ENCODE assay signal across 1 fruit fly cellular context in genomic region chr3R:22634549-22635410, dm6.
TF ChIP-seq lines count a peak whose summit lies in the region.

No protein-coding gene starts in this region.

TF ChIP-seq in whole organism, embryonic, 481 proteins besides CTCF, POLR2A, EP300 and RAD21 (continued from another document):
- TF ChIP-seq CG18262 (tag; optimal IDR thresholded peaks at IDR 0.05; lab: Kevin White, UChicago) (peak; percentile 41), nau (GFP tag; optimal IDR thresholded peaks at IDR 0.05; lab: Kevin White, UChicago) (peak; percentile 19), cwo (GFP tag; optimal IDR thresholded peaks at IDR 0.05; lab: Kevin White, UChicago) (peak; percentile 26), gem (tag; optimal IDR thresholded peaks at IDR 0.05; lab: Kevin White, UChicago) (peak; percentile 23), CG31441 (GFP tag; IDR thresholded peaks at IDR 0.05; lab: Robert Waterston, UW) (peak; percentile 48), tap (tag; optimal IDR thresholded peaks at IDR 0.05; lab: Kevin White, UChicago) (peak; percentile 14), CG4854 (GFP tag; optimal IDR thresholded peaks at IDR 0.05; lab: Kevin White, UChicago) (no peak), nerfin-1 (tag; optimal IDR thresholded peaks at IDR 0.05; lab: Kevin White, UChicago) (peak; percentile 62), CG8290 (GFP tag; optimal IDR thresholded peaks at IDR 0.05; lab: Kevin White, UChicago) (no peak), CG8290 (tag; optimal IDR thresholded peaks at IDR 0.05; lab: Kevin White, UChicago) (no peak), kni (GFP tag; optimal IDR thresholded peaks at IDR 0.05; lab: Kevin White, UChicago) (peak; percentile 11), stc (GFP tag; IDR thresholded peaks at IDR 0.05; lab: Robert Waterston, UW) (no peak), CG11504 (tag; optimal IDR thresholded peaks at IDR 0.05; lab: Kevin White, UChicago) (peak; percentile 30), CG10267 (tag; optimal IDR thresholded peaks at IDR 0.05; lab: Kevin White, UChicago) (peak; percentile 22), CG8924 (tag; optimal IDR thresholded peaks at IDR 0.05; lab: Kevin White, UChicago) (peak; percentile 23), stwl (tag; optimal IDR thresholded peaks at IDR 0.05; lab: Kevin White, UChicago) (peak; percentile 0), CG13775 (GFP tag; optimal IDR thresholded peaks at IDR 0.05; lab: Kevin White, UChicago) (no peak), sens (GFP tag; lab: Kevin White, UChicago) (peak; percentile 64), chn (GFP tag; optimal IDR thresholded peaks at IDR 0.05; lab: Kevin White, UChicago) (no peak), Nf-YC (tag; optimal IDR thresholded peaks at IDR 0.05; lab: Kevin White, UChicago) (no peak), dpn (GFP tag; optimal IDR thresholded peaks at IDR 0.05; lab: Kevin White, UChicago) (no peak), Bteb2 (GFP tag; optimal IDR thresholded peaks at IDR 0.05; lab: Kevin White, UChicago) (no peak), CG7745 (tag; optimal IDR thresholded peaks at IDR 0.05; lab: Kevin White, UChicago) (peak; percentile 87), ham (GFP tag; IDR thresholded peaks at IDR 0.05; lab: Robert Waterston, UW) (no peak), fd64A (GFP tag; optimal IDR thresholded peaks at IDR 0.05; lab: Kevin White, UChicago) (peak; percentile 48), CG13296 (GFP tag; optimal IDR thresholded peaks at IDR 0.05; lab: Kevin White, UChicago) (peak; percentile 46), CG9727 (GFP tag; optimal IDR thresholded peaks at IDR 0.05; lab: Kevin White, UChicago) (peak; percentile 10), CG3065 (GFP tag; optimal IDR thresholded peaks at IDR 0.05; lab: Kevin White, UChicago) (no peak), HHEX (GFP tag; optimal IDR thresholded peaks at IDR 0.05; lab: Kevin White, UChicago) (peak; percentile 2), onecut (GFP tag; IDR thresholded peaks at IDR 0.05; lab: Robert Waterston, UW) (no peak), CG9797 (GFP tag; optimal IDR thresholded peaks at IDR 0.05; lab: Kevin White, UChicago) (no peak), CG16813 (GFP tag; IDR thresholded peaks at IDR 0.05; lab: Robert Waterston, UW; ENCODE audit: partially characterized antibody) (no peak), CG9817 (tag; optimal IDR thresholded peaks at IDR 0.05; lab: Kevin White, UChicago) (no peak), Med (GFP tag; lab: Kevin White, UChicago) (no peak)
